Fruit fly (Drosophila melanogaster) whole organism: ENCODE measurements around the gene CG13887.

ENCODE experiments used
- CG8478 ChIP-seq: fragments of >200 bp; optimal IDR thresholded peaks from 2 replicates; lab custom pipeline; 2018; ENCODE audit warnings: inconsistent platforms
- pan ChIP-seq: fragments of >200 bp; optimal IDR thresholded peaks from 2 replicates; lab custom pipeline; 2017
- psq ChIP-seq: fragments of >200 bp; optimal IDR thresholded peaks from 2 replicates; lab custom pipeline; 2017

DNA sequence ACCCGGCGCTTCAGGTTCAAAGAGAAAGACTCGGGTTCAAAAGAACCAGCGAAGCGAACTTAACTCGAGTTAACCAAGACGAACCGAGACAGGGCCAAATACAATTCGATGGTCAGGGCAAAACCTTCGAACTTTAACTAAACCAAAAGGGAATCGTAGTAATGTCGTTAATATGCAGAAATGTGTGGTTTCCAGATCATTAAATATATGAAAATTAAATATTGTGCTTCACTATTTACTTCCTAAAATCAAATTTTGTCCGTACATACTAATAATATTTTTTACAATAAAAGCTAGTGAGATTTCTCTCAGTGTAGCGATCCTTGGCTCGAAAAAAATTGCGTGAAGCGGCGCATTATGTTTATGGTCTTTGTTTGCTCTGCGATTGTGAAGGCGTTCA is 20.0 kb upstream of the CG13887 start:
- TF ChIP-seq psq (lab: Kevin White, UChicago): no peak
- TF ChIP-seq CG8478 (lab: Kevin White, UChicago): no peak
- no peak for TF ChIP-seq pan (lab: Kevin White, UChicago)
